Fruit fly (Drosophila melanogaster) whole organism, embryonic: ENCODE measurements around the gene beta4GalNAcTB.

Source experiments
- ATbp ChIP-seq: fragments of 200-800 bp; sonication (Bioruptor generic); optimal IDR thresholded peaks from 2 replicates; lab custom pipeline; 2017; ENCODE audit warnings: missing biosample characterization, mild to moderate bottlenecking, missing genetic modification characterization, missing genetic modification reagents
- Antp ChIP-seq: fragments of 200-800 bp; sonication (Bioruptor generic); optimal IDR thresholded peaks from 3 replicates; lab custom pipeline; 2016; ENCODE audit warnings: missing biosample characterization, missing genetic modification characterization
- Awh ChIP-seq: fragments of 200-800 bp; sonication (Bioruptor generic); IDR thresholded peaks from 2 replicates; pipeline ENCODE4, ENCODE4 v1.3.6; 2022; ENCODE audit warnings: missing biosample characterization, missing genetic modification characterization
- CG10543 ChIP-seq: fragments of 200-800 bp; sonication (Bioruptor generic); optimal IDR thresholded peaks from 3 replicates; lab custom pipeline; 2017; ENCODE audit warnings: missing biosample characterization, mild to moderate bottlenecking, missing genetic modification characterization, moderate library complexity
- CG10654 ChIP-seq: fragments of 200-800 bp; sonication (Bioruptor generic); optimal IDR thresholded peaks from 2 replicates; lab custom pipeline; 2016; ENCODE audit warnings: missing biosample characterization, missing genetic modification characterization
- CG12104 ChIP-seq: fragments of 200-800 bp; sonication (Bioruptor generic); optimal IDR thresholded peaks from 3 replicates; lab custom pipeline; 2016; ENCODE audit warnings: missing biosample characterization, missing genetic modification characterization
- CG12769 ChIP-seq: fragments of 200-800 bp; sonication (Bioruptor generic); optimal IDR thresholded peaks from 2 replicates; lab custom pipeline; 2019; ENCODE audit warnings: missing biosample characterization, mild to moderate bottlenecking, missing genetic modification characterization, moderate library complexity
- CG13123 ChIP-seq: fragments of 200-800 bp; sonication (Bioruptor generic); optimal IDR thresholded peaks from 2 replicates; lab custom pipeline; 2016; ENCODE audit warnings: missing biosample characterization, missing genetic modification characterization
- CG1603 ChIP-seq: fragments of 200-800 bp; sonication (Bioruptor generic); optimal IDR thresholded peaks from 2 replicates; lab custom pipeline; 2019; ENCODE audit warnings: missing biosample characterization, mild to moderate bottlenecking, missing genetic modification characterization, moderate library complexity
- CG30431 ChIP-seq: fragments of 200-800 bp; sonication (Bioruptor generic); optimal IDR thresholded peaks from 2 replicates; lab custom pipeline; 2017; ENCODE audit warnings: missing biosample characterization, missing genetic modification characterization
- CG3838 ChIP-seq: fragments of 200-800 bp; sonication (Bioruptor generic); optimal IDR thresholded peaks from 3 replicates; lab custom pipeline; 2016; ENCODE audit warnings: missing biosample characterization, missing genetic modification characterization
- CG4404 ChIP-seq: fragments of 200-800 bp; sonication (Bioruptor generic); IDR thresholded peaks from 2 replicates; pipeline ENCODE4 v1.3.6; 2022; ENCODE audit warnings: missing biosample characterization, missing genetic modification characterization
- CG4854 ChIP-seq: fragments of 200-800 bp; sonication (Bioruptor generic); optimal IDR thresholded peaks from 2 replicates; lab custom pipeline; 2016; ENCODE audit warnings: missing biosample characterization, missing genetic modification characterization, inconsistent platforms
- CG6683 ChIP-seq: fragments of 200-800 bp; sonication (Bioruptor generic); optimal IDR thresholded peaks from 2 replicates; lab custom pipeline; 2017; ENCODE audit warnings: missing biosample characterization, mild to moderate bottlenecking, missing genetic modification characterization, missing genetic modification reagents
- CG6854 ChIP-seq: fragments of 200-800 bp; sonication (Bioruptor generic); optimal IDR thresholded peaks from 3 replicates; lab custom pipeline; 2017; ENCODE audit warnings: missing biosample characterization, mild to moderate bottlenecking, missing genetic modification characterization
- CG7271 ChIP-seq: fragments of 200-800 bp; sonication (Bioruptor generic); optimal IDR thresholded peaks from 2 replicates; lab custom pipeline; 2018; ENCODE audit warnings: missing biosample characterization, mild to moderate bottlenecking, missing genetic modification characterization, moderate library complexity
- CG8359 ChIP-seq: fragments of 200-800 bp; sonication (Bioruptor generic); optimal IDR thresholded peaks from 2 replicates; lab custom pipeline; 2017; ENCODE audit warnings: missing biosample characterization, mild to moderate bottlenecking, missing genetic modification characterization, borderline replicate concordance
- Camta ChIP-seq: fragments of 200-800 bp; sonication (Bioruptor generic); optimal IDR thresholded peaks from 2 replicates; lab custom pipeline; 2016; ENCODE audit warnings: missing biosample characterization, missing genetic modification characterization
- CrebB ChIP-seq: fragments of 200-800 bp; sonication (Bioruptor generic); optimal IDR thresholded peaks from 3 replicates; lab custom pipeline; 2018; ENCODE audit warnings: missing biosample characterization, mild to moderate bottlenecking, missing genetic modification characterization
- D ChIP-seq, 2 experiments: fragments of 200-800 bp in 1 of 2; fragments of >200 bp in 1 of 2; sonication (Bioruptor generic) in 1 of 2; optimal IDR thresholded peaks; 2 replicates in 1 of 2; 3 replicates in 1 of 2; lab custom pipeline; 2017; ENCODE audit warnings: mild to moderate bottlenecking in 1 of 2, missing biosample characterization in 1 of 2, missing genetic modification characterization in 1 of 2, missing genetic modification reagents in 1 of 2
- E2f1 ChIP-seq: fragments of 200-800 bp; sonication (Bioruptor generic); IDR thresholded peaks from 2 replicates; pipeline ENCODE4 v1.3.6; 2022; ENCODE audit warnings: missing biosample characterization, missing genetic modification characterization
- ERR ChIP-seq: fragments of 200-800 bp; sonication (Bioruptor generic); optimal IDR thresholded peaks from 2 replicates; lab custom pipeline; 2016; ENCODE audit warnings: missing biosample characterization, missing genetic modification characterization
- Fer2 ChIP-seq: fragments of 200-800 bp; sonication (Bioruptor generic); optimal IDR thresholded peaks from 2 replicates; lab custom pipeline; 2018; ENCODE audit warnings: missing biosample characterization, mild to moderate bottlenecking, missing genetic modification characterization, moderate library complexity
- H15 ChIP-seq: fragments of 200-800 bp; sonication (Bioruptor generic); IDR thresholded peaks from 3 replicates; pipeline ENCODE4 v1.3.6; 2022; ENCODE audit warnings: missing biosample characterization, missing genetic modification characterization
- Hmx ChIP-seq: fragments of 200-800 bp; sonication (Bioruptor generic); optimal IDR thresholded peaks from 2 replicates; lab custom pipeline; 2016; ENCODE audit warnings: missing biosample characterization, missing genetic modification characterization
- Lpt ChIP-seq: fragments of >200 bp; optimal IDR thresholded peaks from 2 replicates; lab custom pipeline; 2018; ENCODE audit warnings: missing biosample characterization, missing genetic modification characterization
- Opbp ChIP-seq: fragments of 200-800 bp; sonication (Bioruptor generic); IDR thresholded peaks from 3 replicates; pipeline ENCODE4 v1.3.6; 2022; ENCODE audit warnings: missing biosample characterization, missing genetic modification characterization; ENCODE audit not compliant: partially characterized antibody
- Side ChIP-seq: fragments of 200-800 bp; sonication (Bioruptor generic); optimal IDR thresholded peaks from 2 replicates; lab custom pipeline; 2016; ENCODE audit warnings: missing biosample characterization, missing genetic modification characterization
- Sox100B ChIP-seq: fragments of 200-800 bp; sonication (Bioruptor generic); optimal IDR thresholded peaks from 3 replicates; lab custom pipeline; 2018; ENCODE audit warnings: missing biosample characterization, mild to moderate bottlenecking, missing genetic modification characterization
- Spps ChIP-seq: fragments of 200-800 bp; sonication (Bioruptor generic); optimal IDR thresholded peaks from 2 replicates; lab custom pipeline; 2018; ENCODE audit warnings: missing biosample characterization, mild to moderate bottlenecking, missing genetic modification characterization
- Trl ChIP-seq, 3 experiments: fragments of >200 bp in 2 of 3; fragments of 200-800 bp in 1 of 3; sonication (Bioruptor generic) in 1 of 3; optimal IDR thresholded peaks; 2 replicates in 1 of 3; 3 replicates in 2 of 3; lab custom pipeline; 2016 to 2017; ENCODE audit warnings: missing biosample characterization in 1 of 3, missing genetic modification characterization in 1 of 3
- aop ChIP-seq: fragments of 200-800 bp; sonication (Bioruptor generic); IDR thresholded peaks from 2 replicates; pipeline ENCODE4 v1.3.6; 2022; ENCODE audit warnings: missing biosample characterization, missing genetic modification characterization
- chif ChIP-seq, 2 experiments: fragments of 200-800 bp; sonication (Bioruptor generic); optimal IDR thresholded peaks; 3 replicates each; lab custom pipeline; 2016; ENCODE audit warnings: missing biosample characterization in 2 of 2, missing genetic modification characterization in 2 of 2
- crol ChIP-seq: fragments of 200-800 bp; sonication (Bioruptor generic); IDR thresholded peaks from 2 replicates; pipeline ENCODE4 v1.3.6; 2022; ENCODE audit warnings: missing biosample characterization, missing genetic modification characterization
- cwo ChIP-seq: fragments of 200-800 bp; sonication (Bioruptor generic); optimal IDR thresholded peaks from 3 replicates; lab custom pipeline; 2017; ENCODE audit warnings: missing biosample characterization, missing genetic modification characterization, mild to moderate bottlenecking, moderate library complexity, missing genetic modification reagents
- dan ChIP-seq: fragments of 200-800 bp; sonication (Bioruptor generic); IDR thresholded peaks from 2 replicates; pipeline ENCODE4 v1.3.6; 2022; ENCODE audit warnings: missing biosample characterization, missing genetic modification characterization
- dpn ChIP-seq, 2 experiments: fragments of 200-800 bp; sonication (Bioruptor generic); optimal IDR thresholded peaks; 3 replicates each; lab custom pipeline; 2016; ENCODE audit warnings: missing biosample characterization in 2 of 2, missing genetic modification characterization in 2 of 2
- en ChIP-seq: fragments of 200-800 bp; sonication (Bioruptor generic); optimal IDR thresholded peaks from 2 replicates; lab custom pipeline; 2016; ENCODE audit warnings: missing biosample characterization, missing genetic modification characterization
- fd102C ChIP-seq: fragments of 200-800 bp; sonication (Bioruptor generic); optimal IDR thresholded peaks from 2 replicates; lab custom pipeline; 2018; ENCODE audit warnings: missing biosample characterization, mild to moderate bottlenecking, missing genetic modification characterization, moderate library complexity
- ftz-f1 ChIP-seq: fragments of 200-800 bp; sonication (Bioruptor generic); optimal IDR thresholded peaks from 2 replicates; lab custom pipeline; 2016; ENCODE audit warnings: missing biosample characterization, missing genetic modification characterization
- gcm2 ChIP-seq: fragments of 200-800 bp; sonication (Bioruptor generic); optimal IDR thresholded peaks from 2 replicates; lab custom pipeline; 2016; ENCODE audit warnings: missing biosample characterization, missing genetic modification characterization
- grn ChIP-seq: fragments of 200-800 bp; sonication (Bioruptor generic); optimal IDR thresholded peaks from 3 replicates; lab custom pipeline; 2017; ENCODE audit warnings: missing biosample characterization, missing genetic modification characterization
- ham ChIP-seq: fragments of 200-800 bp; sonication (Bioruptor generic); IDR thresholded peaks from 2 replicates; pipeline ENCODE4 v1.3.6; 2022; ENCODE audit warnings: missing biosample characterization, missing genetic modification characterization
- kah ChIP-seq: fragments of 200-800 bp; sonication (Bioruptor generic); optimal IDR thresholded peaks from 2 replicates; lab custom pipeline; 2018; ENCODE audit warnings: missing biosample characterization, mild to moderate bottlenecking, missing genetic modification characterization
- lbe ChIP-seq: fragments of 200-800 bp; sonication (Bioruptor generic); optimal IDR thresholded peaks from 2 replicates; lab custom pipeline; 2016; ENCODE audit warnings: missing biosample characterization, mild to moderate bottlenecking, missing genetic modification characterization
- nau ChIP-seq: fragments of 200-800 bp; sonication (Bioruptor generic); optimal IDR thresholded peaks from 3 replicates; lab custom pipeline; 2017; ENCODE audit warnings: missing biosample characterization, mild to moderate bottlenecking, missing genetic modification characterization, missing genetic modification reagents
- sd ChIP-seq: fragments of 200-800 bp; sonication (Bioruptor generic); optimal IDR thresholded peaks from 3 replicates; lab custom pipeline; 2018; ENCODE audit warnings: missing biosample characterization, mild to moderate bottlenecking, missing genetic modification characterization, moderate library complexity
- sim ChIP-seq: fragments of 200-800 bp; sonication (Bioruptor generic); IDR thresholded peaks from 2 replicates; pipeline ENCODE4 v1.3.6; 2022; ENCODE audit warnings: missing biosample characterization, missing genetic modification characterization
- stwl ChIP-seq: fragments of 200-800 bp; sonication (Bioruptor generic); optimal IDR thresholded peaks from 3 replicates; lab custom pipeline; 2018; ENCODE audit warnings: missing biosample characterization, mild to moderate bottlenecking, missing genetic modification characterization, moderate library complexity
- trh ChIP-seq: fragments of 200-800 bp; sonication (Bioruptor generic); optimal IDR thresholded peaks from 2 replicates; lab custom pipeline; 2016; ENCODE audit warnings: missing biosample characterization, missing genetic modification characterization
- zfh1 ChIP-seq: fragments of 200-800 bp; sonication (Bioruptor generic); IDR thresholded peaks from 3 replicates; pipeline ENCODE4 v1.3.6; 2022; ENCODE audit warnings: missing biosample characterization, missing genetic modification characterization

Gene beta4GalNAcTB

dm6 chr3R:29077572-29077971 lies 43.8 kb upstream of the beta4GalNAcTB start (continued):
- TF ChIP-seq CG6854 (GFP tag; lab: Kevin White, UChicago) (no peak), CG10543 (no peak), CG13123 (GFP tag; lab: Kevin White, UChicago) (no peak), CG6683 (GFP tag; lab: Kevin White, UChicago) (no peak), trh (GFP tag; lab: Kevin White, UChicago) (no peak), CG3838 (GFP tag; lab: Kevin White, UChicago) (no peak), sim (GFP tag; lab: Robert Waterston, UW) (no peak), grn (GFP tag; lab: Kevin White, UChicago) (no peak), fd102C (GFP tag; lab: Kevin White, UChicago) (no peak), ATbp (GFP tag; lab: Kevin White, UChicago) (peak; percentile 36), en (no peak), kah (GFP tag; lab: Kevin White, UChicago) (no peak), H15 (no peak), E2f1 (GFP tag; lab: Robert Waterston, UW) (no peak), CG8359 (no peak), Lpt (no peak), ham (GFP tag; lab: Robert Waterston, UW) (no peak), Antp (GFP tag; lab: Kevin White, UChicago) (no peak), chif (GFP tag; optimal IDR thresholded peaks at IDR 0.05; lab: Kevin White, UChicago) (no peak), nau (GFP tag; lab: Kevin White, UChicago) (no peak), sd (tag; lab: Kevin White, UChicago) (peak; percentile 31), Camta (GFP tag; lab: Kevin White, UChicago) (no peak), zfh1 (GFP tag; lab: Robert Waterston, UW) (no peak), Spps (tag; lab: Kevin White, UChicago) (no peak), CG4854 (no peak), Hmx (GFP tag; lab: Kevin White, UChicago) (no peak), dan (GFP tag; lab: Robert Waterston, UW) (no peak), Fer2 (tag; lab: Kevin White, UChicago) (no peak), dpn (GFP tag; optimal IDR thresholded peaks at IDR 0.05; lab: Kevin White, UChicago) (no peak), ERR (GFP tag; lab: Kevin White, UChicago) (no peak), CG4404 (GFP tag; lab: Robert Waterston, UW) (no peak), lbe (GFP tag; lab: Kevin White, UChicago) (no peak), CrebB (tag; lab: Kevin White, UChicago) (no peak), CG1603 (peak; percentile 1), D (optimal IDR thresholded peaks at IDR 0.05; lab: Kevin White, UChicago) (no peak), D (GFP tag; optimal IDR thresholded peaks at IDR 0.05; lab: Kevin White, UChicago) (no peak), stwl (tag; lab: Kevin White, UChicago) (no peak), CG7271 (tag; lab: Kevin White, UChicago) (no peak), crol (GFP tag; lab: Robert Waterston, UW) (0 out of 2 replicates have a peak, but pooled peaks have one; percentile 28), CG10654 (GFP tag; lab: Kevin White, UChicago) (no peak), cwo (GFP tag; lab: Kevin White, UChicago) (no peak), CG30431 (GFP tag; lab: Kevin White, UChicago) (no peak), Trl (optimal IDR thresholded peaks at IDR 0.05; lab: Kevin White, UChicago) (no peak), Trl (GFP tag; optimal IDR thresholded peaks at IDR 0.05; lab: Kevin White, UChicago) (no peak), CG12769 (tag; lab: Kevin White, UChicago) (peak; percentile 34), aop (no peak), Side (no peak), Sox100B (no peak), CG12104 (GFP tag; lab: Kevin White, UChicago) (no peak), Awh (GFP tag; lab: Robert Waterston, UW) (no peak), Opbp (GFP tag; lab: Robert Waterston, UW) (no peak), gcm2 (GFP tag; lab: Kevin White, UChicago) (no peak), ftz-f1 (GFP tag; lab: Kevin White, UChicago) (no peak)
